Fruit fly (Drosophila melanogaster) Kc167 (cell line): ENCODE results near the gene Dhrs4.

Experiments used
- Sin3A ChIP-seq: fragments of >200 bp; optimal IDR thresholded peaks from 2 replicates; lab custom pipeline; 2018; ENCODE audit warnings: missing external identifiers
- psq ChIP-seq: fragments of >200 bp; optimal IDR thresholded peaks from 2 replicates; lab custom pipeline; 2017; ENCODE audit warnings: missing external identifiers
- ttk ChIP-seq: sonication (Bioruptor generic); optimal IDR thresholded peaks from 2 replicates; lab custom pipeline; 2017; ENCODE audit warnings: missing external identifiers

dm6 chr3L:5136123-5136522 lies 5.3 kb downstream of the Dhrs4 start, which contains the start of the genes CG10674 and CG4611:
- TF ChIP-seq Sin3A (lab: Kevin White, UChicago) = no peak
- TF ChIP-seq psq (lab: Kevin White, UChicago) = no peak
- TF ChIP-seq ttk (lab: Kevin White, UChicago) = no peak
